Worm (Caenorhabditis elegans) whole organism, L3 larva: ENCODE measurements around the gene Y47D3A.31.
A peak's percentile ranks its signal among the peaks of the same experiment; 100 is the strongest.

ENCODE experiments used
- R02D3.7 ChIP-seq: fragments of 150-350 bp; optimal IDR thresholded peaks from 2 replicates; lab custom pipeline; 2014; ENCODE audit warnings: missing biosample characterization, missing genetic modification characterization
- ZK546.5 ChIP-seq: sonication (generic microtip); optimal IDR thresholded peaks from 2 replicates; lab custom pipeline; 2017; ENCODE audit warnings: missing biosample characterization, missing genetic modification characterization
- aly-2 ChIP-seq: fragments of 150-350 bp; optimal IDR thresholded peaks from 2 replicates; lab custom pipeline; 2014; ENCODE audit warnings: missing biosample characterization, missing genetic modification characterization
- ama-1 ChIP-seq: fragments of 150-350 bp; optimal IDR thresholded peaks from 2 replicates; lab custom pipeline; 2018
- ceh-16 ChIP-seq: sonication (generic microtip); optimal IDR thresholded peaks from 2 replicates; lab custom pipeline; 2017; ENCODE audit warnings: missing biosample characterization, missing genetic modification characterization
- ceh-28 ChIP-seq: fragments of 150-350 bp; optimal IDR thresholded peaks from 2 replicates; lab custom pipeline; 2014; ENCODE audit warnings: missing biosample characterization, missing genetic modification reagents, missing genetic modification characterization
- ceh-82 ChIP-seq: fragments of 150-350 bp; optimal IDR thresholded peaks from 2 replicates; lab custom pipeline; 2014; ENCODE audit warnings: missing biosample characterization, missing genetic modification characterization
- ceh-9 ChIP-seq: sonication (generic microtip); optimal IDR thresholded peaks from 2 replicates; lab custom pipeline; 2018; ENCODE audit warnings: missing biosample characterization, missing genetic modification characterization
- daf-12 ChIP-seq: fragments of 150-350 bp; optimal IDR thresholded peaks from 2 replicates; lab custom pipeline; 2014; ENCODE audit warnings: missing biosample characterization, missing genetic modification reagents, missing genetic modification characterization
- egl-27 ChIP-seq: sonication (generic microtip); optimal IDR thresholded peaks from 4 replicates; lab custom pipeline; 2017; ENCODE audit warnings: missing biosample characterization, missing genetic modification reagents, missing genetic modification characterization
- egl-5 ChIP-seq: fragments of 150-350 bp; optimal IDR thresholded peaks from 2 replicates; lab custom pipeline; 2017; ENCODE audit warnings: missing biosample characterization, missing genetic modification reagents, missing genetic modification characterization, inconsistent platforms
- elt-1 ChIP-seq: fragments of 150-350 bp; optimal IDR thresholded peaks from 2 replicates; lab custom pipeline; 2014; ENCODE audit warnings: missing biosample characterization, missing genetic modification characterization
- elt-2 ChIP-seq: sonication (generic microtip); optimal IDR thresholded peaks from 2 replicates; lab custom pipeline; 2016; ENCODE audit warnings: missing genetic modification reagents, mild to moderate bottlenecking, missing genetic modification characterization, missing compliant biosample characterization
- elt-3 ChIP-seq, 3 experiments: fragments of 150-350 bp in 1 of 3; sonication (generic microtip) in 2 of 3; optimal IDR thresholded peaks; 2 replicates in 2 of 3; 4 replicates in 1 of 3; lab custom pipeline; 2014 to 2017; ENCODE audit warnings: missing biosample characterization in 3 of 3, missing genetic modification characterization in 3 of 3
- eor-1 ChIP-seq, 2 experiments: fragments of 150-350 bp; optimal IDR thresholded peaks; 2 replicates each; lab custom pipeline; 2014 to 2018; ENCODE audit warnings: missing biosample characterization in 2 of 2, missing genetic modification characterization in 2 of 2
- fkh-10 ChIP-seq: sonication (generic microtip); optimal IDR thresholded peaks from 2 replicates; lab custom pipeline; 2017; ENCODE audit warnings: missing biosample characterization, missing genetic modification reagents, missing genetic modification characterization
- fkh-2 ChIP-seq: fragments of 150-350 bp; optimal IDR thresholded peaks from 2 replicates; lab custom pipeline; 2014; ENCODE audit warnings: missing biosample characterization, missing genetic modification reagents, missing genetic modification characterization
- fos-1 ChIP-seq: fragments of 150-350 bp; optimal IDR thresholded peaks from 2 replicates; lab custom pipeline; 2014; ENCODE audit warnings: missing biosample characterization, missing genetic modification characterization
- hmg-11 ChIP-seq: sonication (generic microtip); optimal IDR thresholded peaks from 2 replicates; lab custom pipeline; 2016; ENCODE audit warnings: missing genetic modification characterization, missing compliant biosample characterization
- jun-1 ChIP-seq: fragments of 150-350 bp; optimal IDR thresholded peaks from 2 replicates; lab custom pipeline; 2014; ENCODE audit warnings: missing biosample characterization, missing genetic modification reagents, missing genetic modification characterization
- lin-15B ChIP-seq: fragments of 150-350 bp; optimal IDR thresholded peaks from 2 replicates; lab custom pipeline; 2014; ENCODE audit warnings: missing biosample characterization, missing genetic modification characterization
- lin-39 ChIP-seq: fragments of 150-350 bp; optimal IDR thresholded peaks from 2 replicates; lab custom pipeline; 2018; ENCODE audit warnings: missing biosample characterization, missing genetic modification reagents, missing genetic modification characterization
- lsy-12 ChIP-seq: sonication (generic microtip); optimal IDR thresholded peaks from 2 replicates; lab custom pipeline; 2016; ENCODE audit warnings: mild to moderate bottlenecking, missing genetic modification characterization, missing compliant biosample characterization
- mdl-1 ChIP-seq: fragments of 150-350 bp; optimal IDR thresholded peaks from 2 replicates; lab custom pipeline; 2014; ENCODE audit warnings: missing biosample characterization, missing genetic modification characterization
- mml-1 ChIP-seq: fragments of 150-350 bp; sonication (generic microtip); optimal IDR thresholded peaks from 3 replicates; lab custom pipeline; 2014; ENCODE audit warnings: missing biosample characterization, missing genetic modification characterization
- nfya-1 ChIP-seq: sonication (generic microtip); optimal IDR thresholded peaks from 2 replicates; lab custom pipeline; 2017; ENCODE audit warnings: missing genetic modification characterization, mild to moderate bottlenecking, missing compliant biosample characterization, antibody characterized with exemption, moderate library complexity; ENCODE audit not compliant: insufficient read depth
- nhr-11 ChIP-seq: fragments of 150-350 bp; optimal IDR thresholded peaks from 2 replicates; lab custom pipeline; 2014; ENCODE audit warnings: missing biosample characterization, missing genetic modification characterization
- nhr-12 ChIP-seq: fragments of 150-350 bp; optimal IDR thresholded peaks from 2 replicates; lab custom pipeline; 2014; ENCODE audit warnings: missing biosample characterization, missing genetic modification characterization
- nhr-23 ChIP-seq: fragments of 150-350 bp; optimal IDR thresholded peaks from 2 replicates; lab custom pipeline; 2014; ENCODE audit warnings: missing biosample characterization, missing genetic modification reagents, missing genetic modification characterization
- nhr-237 ChIP-seq: fragments of 150-350 bp; optimal IDR thresholded peaks from 2 replicates; lab custom pipeline; 2014; ENCODE audit warnings: missing biosample characterization, missing genetic modification characterization
- nhr-25 ChIP-seq: sonication (generic microtip); optimal IDR thresholded peaks from 2 replicates; lab custom pipeline; 2017; ENCODE audit warnings: missing biosample characterization, missing genetic modification characterization
- nhr-28 ChIP-seq: fragments of 150-350 bp; optimal IDR thresholded peaks from 2 replicates; lab custom pipeline; 2014; ENCODE audit warnings: missing biosample characterization, missing genetic modification characterization
- nhr-43 ChIP-seq: sonication (generic microtip); optimal IDR thresholded peaks from 2 replicates; lab custom pipeline; 2016; ENCODE audit warnings: mild to moderate bottlenecking, missing genetic modification characterization, missing compliant biosample characterization; ENCODE audit not compliant: poor library complexity, severe bottlenecking
- nhr-67 ChIP-seq: fragments of 150-350 bp; optimal IDR thresholded peaks from 2 replicates; lab custom pipeline; 2014; ENCODE audit warnings: missing biosample characterization, missing genetic modification characterization
- nhr-76 ChIP-seq: fragments of 150-350 bp; sonication (generic microtip); optimal IDR thresholded peaks from 5 replicates; lab custom pipeline; 2014; ENCODE audit warnings: missing biosample characterization, missing genetic modification characterization
- nhr-77 ChIP-seq: fragments of 150-350 bp; optimal IDR thresholded peaks from 2 replicates; lab custom pipeline; 2014; ENCODE audit warnings: missing biosample characterization, missing genetic modification characterization
- pha-4 ChIP-seq: fragments of 150-350 bp; optimal IDR thresholded peaks from 2 replicates; lab custom pipeline; 2014; ENCODE audit warnings: missing biosample characterization, missing genetic modification reagents, missing genetic modification characterization
- pqm-1 ChIP-seq: fragments of 150-350 bp; optimal IDR thresholded peaks from 2 replicates; lab custom pipeline; 2017; ENCODE audit warnings: missing biosample characterization, missing genetic modification characterization, inconsistent platforms
- sea-2 ChIP-seq: fragments of 150-350 bp; sonication (generic microtip); optimal IDR thresholded peaks from 4 replicates; lab custom pipeline; 2014; ENCODE audit warnings: missing biosample characterization, missing genetic modification reagents, missing genetic modification characterization
- skn-1 ChIP-seq: fragments of 150-350 bp; optimal IDR thresholded peaks from 2 replicates; lab custom pipeline; 2014; ENCODE audit warnings: missing biosample characterization, missing genetic modification characterization
- snpc-4 ChIP-seq: fragments of 150-350 bp; optimal IDR thresholded peaks from 2 replicates; lab custom pipeline; 2014; ENCODE audit warnings: missing biosample characterization, missing genetic modification characterization
- tbx-2 ChIP-seq: sonication (generic microtip); optimal IDR thresholded peaks from 2 replicates; lab custom pipeline; 2016; ENCODE audit warnings: mild to moderate bottlenecking, missing genetic modification characterization, missing compliant biosample characterization
- unc-39 ChIP-seq: sonication (generic microtip); optimal IDR thresholded peaks from 4 replicates; lab custom pipeline; 2017; ENCODE audit warnings: missing biosample characterization, missing genetic modification characterization
- unc-62 ChIP-seq: fragments of 150-350 bp; sonication (generic microtip); optimal IDR thresholded peaks from 4 replicates; lab custom pipeline; 2014; ENCODE audit warnings: missing biosample characterization, missing genetic modification reagents, missing genetic modification characterization
- zag-1 ChIP-seq: fragments of 150-350 bp; optimal IDR thresholded peaks from 2 replicates; lab custom pipeline; 2014; ENCODE audit warnings: missing biosample characterization, missing genetic modification characterization
- ztf-11 ChIP-seq: fragments of 150-350 bp; optimal IDR thresholded peaks from 2 replicates; lab custom pipeline; 2014; ENCODE audit warnings: missing biosample characterization, missing genetic modification characterization
- ztf-4 ChIP-seq: fragments of 150-350 bp; optimal IDR thresholded peaks from 2 replicates; lab custom pipeline; 2014; ENCODE audit warnings: missing biosample characterization, missing genetic modification characterization

Gene Y47D3A.31

ce11 chrIII:11157099-11157498 lies at the start of gene Y47D3A.31:
Gene Y47D3A.31, minus strand, starts transcription at chrIII:11157199.
- TF ChIP-seq snpc-4 (tag; lab: Kevin White, UChicago) (no peak), mdl-1 (tag; lab: Kevin White, UChicago) (no peak), ceh-9 (no peak), nhr-77 (tag; lab: Kevin White, UChicago) (no peak), nhr-12 (tag; lab: Kevin White, UChicago) (no peak), ama-1 (lab: Kevin White, UChicago) (no peak), elt-2 (tag; lab: Kevin White, UChicago) (no peak), nhr-28 (tag; lab: Kevin White, UChicago) (no peak), nhr-11 (no peak), ceh-16 (no peak), lin-15B (tag; lab: Kevin White, UChicago) (no peak), fkh-2 (tag; lab: Kevin White, UChicago) (no peak), egl-27 (tag; lab: Kevin White, UChicago) (no peak), eor-1 (tag; optimal IDR thresholded peaks at IDR 0.05; lab: Kevin White, UChicago) (no peak), elt-1 (tag; lab: Kevin White, UChicago) (no peak)

ce11 chrIII:11202992-11203391 lies 46.0 kb upstream of the Y47D3A.31 start:
- TF ChIP-seq fos-1 (tag; lab: Kevin White, UChicago) (no peak), lin-39 (tag; lab: Kevin White, UChicago) (peak; percentile 93), lin-15B (tag; lab: Kevin White, UChicago) (peak; percentile 15), ztf-4 (tag; lab: Kevin White, UChicago) (no peak), nhr-237 (tag; lab: Kevin White, UChicago) (no peak), nhr-67 (no peak), aly-2 (tag; lab: Kevin White, UChicago) (no peak), nhr-76 (tag; lab: Kevin White, UChicago) (no peak), elt-2 (tag; lab: Kevin White, UChicago) (no peak), nhr-11 (no peak), nfya-1 (tag; lab: Kevin White, UChicago) (peak; percentile 83), zag-1 (no peak), nhr-28 (tag; lab: Kevin White, UChicago) (no peak), ceh-16 (no peak), mml-1 (no peak), skn-1 (tag; lab: Kevin White, UChicago) (peak; percentile 11), nhr-12 (tag; lab: Kevin White, UChicago) (no peak), egl-5 (tag; lab: Kevin White, UChicago) (no peak), fkh-10 (peak; percentile 13), pqm-1 (tag; lab: Kevin White, UChicago) (no peak), ceh-9 (no peak), daf-12 (no peak), pha-4 (tag; lab: Kevin White, UChicago) (no peak), ztf-11 (tag; lab: Kevin White, UChicago) (no peak), elt-3 (tag; optimal IDR thresholded peaks at IDR 0.05; lab: Kevin White, UChicago) (no peak), fkh-2 (tag; lab: Kevin White, UChicago) (no peak), R02D3.7 (no peak), eor-1 (tag; optimal IDR thresholded peaks at IDR 0.05; lab: Kevin White, UChicago) (no peak), nhr-25 (no peak), mdl-1 (tag; lab: Kevin White, UChicago) (no peak), sea-2 (GFP tag; lab: Kevin White, UChicago) (no peak), tbx-2 (tag; lab: Kevin White, UChicago) (peak; percentile 12), nhr-43 (tag; lab: Kevin White, UChicago) (no peak), nhr-77 (tag; lab: Kevin White, UChicago) (no peak), elt-1 (tag; lab: Kevin White, UChicago) (no peak), lsy-12 (tag; lab: Kevin White, UChicago) (no peak), hmg-11 (peak; percentile 49), ama-1 (lab: Kevin White, UChicago) (no peak), egl-27 (tag; lab: Kevin White, UChicago) (no peak), nhr-23 (tag; lab: Kevin White, UChicago) (no peak), unc-39 (tag; lab: Kevin White, UChicago) (no peak), ceh-82 (tag; lab: Kevin White, UChicago) (no peak), ZK546.5 (no peak), jun-1 (tag; lab: Kevin White, UChicago) (no peak), unc-62 (GFP tag; lab: Kevin White, UChicago) (no peak), snpc-4 (tag; lab: Kevin White, UChicago) (peak; percentile 13), ceh-28 (tag; lab: Kevin White, UChicago) (no peak)
